Fruit fly (Drosophila melanogaster): ENCODE measurements around the gene CG31913.
A peak's percentile ranks its signal among the peaks of the same experiment; 100 is the strongest.

Gene CG31913

DNA sequence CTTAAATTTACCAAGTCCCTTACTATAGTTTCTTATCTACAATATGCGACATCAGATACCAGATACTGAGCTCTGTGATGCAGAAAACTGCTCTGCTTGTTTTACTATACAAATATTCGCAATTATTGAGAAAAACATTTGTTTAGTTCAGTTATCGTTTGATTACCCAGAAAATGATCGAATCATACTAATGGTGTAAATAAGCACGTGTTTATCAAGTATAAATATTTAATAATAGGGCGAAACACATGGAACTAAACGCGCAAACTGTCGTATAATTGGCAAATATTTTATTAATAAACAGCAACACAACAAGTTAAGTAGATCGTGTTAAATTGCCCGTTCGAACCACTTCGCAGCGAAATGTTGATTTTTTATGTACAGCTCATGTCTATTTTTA lies 14.1 kb downstream of the CG31913 start (continued):
- TF ChIP-seq tgo (GFP tag; IDR thresholded peaks at IDR 0.05) = peak; percentile 15; the same call in 1 of the 3 replicates
- TF ChIP-seq CG11560 (tag; IDR thresholded peaks at IDR 0.05) = no peak
- TF ChIP-seq CG10979 (tag; optimal IDR thresholded peaks at IDR 0.05) = no peak
- peak; percentile 10 for TF ChIP-seq CG10274 (GFP tag; optimal IDR thresholded peaks at IDR 0.05)
- peak; percentile 23 for TF ChIP-seq Hr3 (GFP tag; optimal IDR thresholded peaks at IDR 0.05)
- peak; percentile 59 for TF ChIP-seq CG15514 (GFP tag; optimal IDR thresholded peaks at IDR 0.05)
- TF ChIP-seq MBD-R2 (GFP tag; IDR thresholded peaks at IDR 0.05) = no peak; the same call in 1 of the 2 replicates
- peak; percentile 79 for TF ChIP-seq Meics (GFP tag; optimal IDR thresholded peaks at IDR 0.05)
- TF ChIP-seq CG7839 (tag; optimal IDR thresholded peaks at IDR 0.05) = peak; percentile 57
- TF ChIP-seq Dfd (GFP tag; optimal IDR thresholded peaks at IDR 0.05) = no peak
- TF ChIP-seq esg (GFP tag; conservative IDR thresholded peaks at IDR 0.05) = no peak
- no peak for TF ChIP-seq CG2202 (tag; optimal IDR thresholded peaks at IDR 0.05)
- no peak for TF ChIP-seq pb (GFP tag; optimal IDR thresholded peaks at IDR 0.05)
- TF ChIP-seq CG30431 (GFP tag; optimal IDR thresholded peaks at IDR 0.05) = no peak
- TF ChIP-seq CG3838 (GFP tag; optimal IDR thresholded peaks at IDR 0.05) = peak; percentile 54
- TF ChIP-seq HLH3B (GFP tag; IDR thresholded peaks at IDR 0.05) = no peak
- TF ChIP-seq CG32772 (GFP tag; IDR thresholded peaks at IDR 0.05) = no peak
- peak; percentile 8 for TF ChIP-seq CG4328 (GFP tag; optimal IDR thresholded peaks at IDR 0.05)
- no peak for TF ChIP-seq CG17328 (GFP tag; IDR thresholded peaks at IDR 0.05)
- TF ChIP-seq crol (GFP tag; IDR thresholded peaks at IDR 0.05) = no peak
- TF ChIP-seq Nf-YC (tag; optimal IDR thresholded peaks at IDR 0.05) = no peak
- no peak for TF ChIP-seq cg (GFP tag; optimal IDR thresholded peaks at IDR 0.05)
- no peak for TF ChIP-seq br (optimal IDR thresholded peaks at IDR 0.05)
- no peak for TF ChIP-seq sisA (GFP tag; IDR thresholded peaks at IDR 0.05)
- peak; percentile 61 for TF ChIP-seq CG18764 (GFP tag; optimal IDR thresholded peaks at IDR 0.05)
- TF ChIP-seq jing (GFP tag; optimal IDR thresholded peaks at IDR 0.05) = no peak
- TF ChIP-seq CG15269 (tag; optimal IDR thresholded peaks at IDR 0.05) = peak; percentile 69
- TF ChIP-seq HLHmδ (GFP tag; optimal IDR thresholded peaks at IDR 0.05) = no peak
- TF ChIP-seq ewg (GFP tag; optimal IDR thresholded peaks at IDR 0.05) = no peak
- peak; percentile 63 for TF ChIP-seq CG2120 (GFP tag; optimal IDR thresholded peaks at IDR 0.05)
- TF ChIP-seq CG31441 (GFP tag; IDR thresholded peaks at IDR 0.05) = peak; percentile 24; the same call in 1 of the 2 replicates
- TF ChIP-seq D19B (GFP tag; optimal IDR thresholded peaks at IDR 0.05) = peak; percentile 38
- TF ChIP-seq CG2875 (GFP tag; optimal IDR thresholded peaks at IDR 0.05) = peak; percentile 15
- peak; percentile 4 for TF ChIP-seq CG12219 (GFP tag; optimal IDR thresholded peaks at IDR 0.05)
- TF ChIP-seq CG15601 (tag; optimal IDR thresholded peaks at IDR 0.05) = no peak
- TF ChIP-seq run (tag; optimal IDR thresholded peaks at IDR 0.05) = no peak
- peak; percentile 37 for TF ChIP-seq Jarid2 (GFP tag; optimal IDR thresholded peaks at IDR 0.05)
- TF ChIP-seq CG14965 (GFP tag; optimal IDR thresholded peaks at IDR 0.05; ENCODE audit: borderline replicate concordance) = no peak
- peak; percentile 15 for TF ChIP-seq CG31388 (GFP tag; optimal IDR thresholded peaks at IDR 0.05)
- no peak for TF ChIP-seq ssp (GFP tag; IDR thresholded peaks at IDR 0.05)
- no peak for TF ChIP-seq jumu (GFP tag; optimal IDR thresholded peaks at IDR 0.05)
- TF ChIP-seq da (GFP tag; optimal IDR thresholded peaks at IDR 0.05) = no peak
- peak; percentile 37 for TF ChIP-seq CG8924 (tag; optimal IDR thresholded peaks at IDR 0.05)
- TF ChIP-seq CG10321 (GFP tag; IDR thresholded peaks at IDR 0.05) = no peak
- no peak for TF ChIP-seq sens-2 (GFP tag; IDR thresholded peaks at IDR 0.05)
- peak; percentile 47 for TF ChIP-seq CG13296 (GFP tag; optimal IDR thresholded peaks at IDR 0.05)
- peak; percentile 73 for TF ChIP-seq CG17568 (GFP tag; optimal IDR thresholded peaks at IDR 0.05)
- TF ChIP-seq CG3995 (GFP tag; optimal IDR thresholded peaks at IDR 0.05) = no peak
- no peak for TF ChIP-seq psq (GFP tag; optimal IDR thresholded peaks at IDR 0.05)
- peak; percentile 8 for TF ChIP-seq sens (GFP tag)
- TF ChIP-seq CG32532 (GFP tag; IDR thresholded peaks at IDR 0.05) = no peak
- TF ChIP-seq stwl (tag; optimal IDR thresholded peaks at IDR 0.05) = no peak
- no peak for TF ChIP-seq wdn (GFP tag; IDR thresholded peaks at IDR 0.05)

Data from whole organism, embryonic.